Worm (Caenorhabditis elegans) whole organism, L2 larva: ENCODE measurements around the gene F55A11.4.

Experiments used
- F13H6.1 ChIP-seq: sonication (generic microtip); optimal IDR thresholded peaks from 2 replicates; lab custom pipeline; 2016; ENCODE audit warnings: missing genetic modification characterization, missing compliant biosample characterization
- Y55F3AM.14 ChIP-seq: fragments of 200-800 bp; sonication (Bioruptor generic); optimal IDR thresholded peaks from 2 replicates; lab custom pipeline; 2018; ENCODE audit warnings: mild to moderate bottlenecking, missing genetic modification characterization, missing compliant biosample characterization
- ZK546.5 ChIP-seq: sonication (generic microtip); optimal IDR thresholded peaks from 2 replicates; lab custom pipeline; 2017; ENCODE audit warnings: missing biosample characterization, missing genetic modification characterization
- alr-1 ChIP-seq: fragments of 150-350 bp; optimal IDR thresholded peaks from 2 replicates; lab custom pipeline; 2014; ENCODE audit warnings: missing biosample characterization, missing genetic modification characterization
- ama-1 ChIP-seq: fragments of 150-350 bp; optimal IDR thresholded peaks from 2 replicates; lab custom pipeline; 2018; ENCODE audit warnings: inconsistent platforms
- ceh-16 ChIP-seq: fragments of 150-350 bp; optimal IDR thresholded peaks from 2 replicates; lab custom pipeline; 2014; ENCODE audit warnings: missing biosample characterization, missing genetic modification characterization
- ceh-82 ChIP-seq: fragments of 150-350 bp; optimal IDR thresholded peaks from 2 replicates; lab custom pipeline; 2014; ENCODE audit warnings: missing biosample characterization, missing genetic modification characterization
- crh-2 ChIP-seq: sonication (generic microtip); optimal IDR thresholded peaks from 2 replicates; lab custom pipeline; 2017; ENCODE audit warnings: missing biosample characterization, missing genetic modification characterization
- dmd-4 ChIP-seq: sonication (generic microtip); optimal IDR thresholded peaks from 2 replicates; lab custom pipeline; 2017; ENCODE audit warnings: missing biosample characterization, missing genetic modification characterization
- egl-27 ChIP-seq: sonication (generic microtip); optimal IDR thresholded peaks from 3 replicates; lab custom pipeline; 2017; ENCODE audit warnings: missing biosample characterization, missing genetic modification reagents, missing genetic modification characterization
- elt-1 ChIP-seq: fragments of 150-350 bp; optimal IDR thresholded peaks from 2 replicates; lab custom pipeline; 2014; ENCODE audit warnings: missing biosample characterization, missing genetic modification characterization
- fos-1 ChIP-seq: fragments of 150-350 bp; optimal IDR thresholded peaks from 2 replicates; lab custom pipeline; 2014; ENCODE audit warnings: missing biosample characterization, missing genetic modification characterization
- gmeb-1 ChIP-seq: fragments of 150-350 bp; optimal IDR thresholded peaks from 2 replicates; lab custom pipeline; 2014; ENCODE audit warnings: missing biosample characterization, missing genetic modification characterization
- lin-11 ChIP-seq: fragments of 150-350 bp; sonication (generic microtip); optimal IDR thresholded peaks from 2 replicates; lab custom pipeline; 2014; ENCODE audit warnings: missing biosample characterization, missing genetic modification characterization, inconsistent platforms, mixed read lengths
- lin-13 ChIP-seq: fragments of 150-350 bp; optimal IDR thresholded peaks from 2 replicates; lab custom pipeline; 2014; ENCODE audit warnings: missing biosample characterization, missing genetic modification reagents, missing genetic modification characterization
- lin-39 ChIP-seq: fragments of 150-350 bp; optimal IDR thresholded peaks from 2 replicates; lab custom pipeline; 2014; ENCODE audit warnings: missing biosample characterization, missing genetic modification reagents, missing genetic modification characterization
- lsy-2 ChIP-seq, 2 experiments: fragments of 150-350 bp in 1 of 2; sonication (generic microtip) in 1 of 2; optimal IDR thresholded peaks; 2 replicates each; lab custom pipeline; 2014 to 2017; ENCODE audit warnings: missing biosample characterization in 2 of 2, missing genetic modification characterization in 2 of 2
- mab-5 ChIP-seq: fragments of 150-350 bp; optimal IDR thresholded peaks from 2 replicates; lab custom pipeline; 2014; ENCODE audit warnings: missing biosample characterization, missing genetic modification characterization
- mdl-1 ChIP-seq, 2 experiments: fragments of 150-350 bp in 1 of 2; sonication (generic microtip) in 1 of 2; optimal IDR thresholded peaks; 2 replicates each; lab custom pipeline; 2017; ENCODE audit warnings: missing biosample characterization in 2 of 2, missing genetic modification characterization in 2 of 2
- nhr-11 ChIP-seq: fragments of 150-350 bp; optimal IDR thresholded peaks from 2 replicates; lab custom pipeline; 2014; ENCODE audit warnings: missing biosample characterization, missing genetic modification characterization
- nhr-12 ChIP-seq: fragments of 150-350 bp; optimal IDR thresholded peaks from 2 replicates; lab custom pipeline; 2014; ENCODE audit warnings: missing biosample characterization, missing genetic modification characterization
- nhr-129 ChIP-seq: fragments of 150-350 bp; optimal IDR thresholded peaks from 2 replicates; lab custom pipeline; 2014; ENCODE audit warnings: missing biosample characterization, missing genetic modification characterization
- nhr-21 ChIP-seq: fragments of 150-350 bp; optimal IDR thresholded peaks from 2 replicates; lab custom pipeline; 2014; ENCODE audit warnings: missing biosample characterization, missing genetic modification characterization
- nhr-237 ChIP-seq: fragments of 150-350 bp; optimal IDR thresholded peaks from 2 replicates; lab custom pipeline; 2014; ENCODE audit warnings: missing biosample characterization, missing genetic modification characterization
- nhr-25 ChIP-seq: fragments of 150-350 bp; sonication (generic microtip); optimal IDR thresholded peaks from 3 replicates; lab custom pipeline; 2014; ENCODE audit warnings: missing biosample characterization, missing genetic modification characterization
- nhr-6 ChIP-seq: fragments of 150-350 bp; optimal IDR thresholded peaks from 2 replicates; lab custom pipeline; 2014; ENCODE audit warnings: missing biosample characterization, missing genetic modification characterization
- peb-1 ChIP-seq: fragments of 150-350 bp; optimal IDR thresholded peaks from 2 replicates; lab custom pipeline; 2014; ENCODE audit warnings: missing biosample characterization, missing genetic modification characterization
- unc-39 ChIP-seq: fragments of 150-350 bp; optimal IDR thresholded peaks from 2 replicates; lab custom pipeline; 2014; ENCODE audit warnings: missing biosample characterization, missing genetic modification characterization
- unc-55 ChIP-seq: fragments of 150-350 bp; sonication (generic microtip); optimal IDR thresholded peaks from 3 replicates; lab custom pipeline; 2014; ENCODE audit warnings: missing biosample characterization, missing genetic modification reagents, missing genetic modification characterization
- unc-62 ChIP-seq: fragments of 150-350 bp; optimal IDR thresholded peaks from 2 replicates; lab custom pipeline; 2014; ENCODE audit warnings: missing biosample characterization, missing genetic modification reagents, missing genetic modification characterization
- ztf-11 ChIP-seq: sonication (generic microtip); optimal IDR thresholded peaks from 2 replicates; lab custom pipeline; 2017; ENCODE audit warnings: missing biosample characterization, missing genetic modification characterization
- ztf-4 ChIP-seq: fragments of 150-350 bp; optimal IDR thresholded peaks from 2 replicates; lab custom pipeline; 2014; ENCODE audit warnings: missing biosample characterization, missing genetic modification characterization

The F55A11.4 gene

ce11 chrV:11764373-11764954 is 5.8 kb upstream of the F55A11.4 start, which contains the start of the genes F55A11.1 and syx-5 (continued):
- TF ChIP-seq nhr-25 (peak; percentile 95), ceh-16 (no peak), unc-62 (peak; percentile 5), lin-13 (GFP tag; lab: Kevin White, UChicago) (peak; percentile 86), unc-39 (tag; lab: Kevin White, UChicago) (no peak), ama-1 (lab: Kevin White, UChicago) (no peak), alr-1 (tag; lab: Kevin White, UChicago) (no peak), nhr-6 (tag; lab: Kevin White, UChicago) (peak; percentile 90)
- TF ChIP-seq, all 48 proteins: peak for 32

- TF ChIP-seq Y55F3AM.14 (no peak), lin-13 (GFP tag; lab: Kevin White, UChicago) (no peak)
These were observed 3.2 kb upstream of the F55A11.4 start, which contains the start of gene sel-11 for ce11 chrV:11767028-11767427. TSS of gene sel-11 (plus strand) at chrV:11767328.

- no peak for TF ChIP-seq elt-1 (tag; lab: Kevin White, UChicago)
- no peak for TF ChIP-seq egl-27
- TF ChIP-seq nhr-11 (tag; lab: Kevin White, UChicago): no peak
- TF ChIP-seq lin-11: no peak
- no peak for TF ChIP-seq unc-55
- TF ChIP-seq Y55F3AM.14: no peak
- no peak for TF ChIP-seq peb-1 (tag; lab: Kevin White, UChicago)
- TF ChIP-seq nhr-12 (tag; lab: Kevin White, UChicago): no peak
- no peak for TF ChIP-seq ztf-4 (tag; lab: Kevin White, UChicago)
- no peak for TF ChIP-seq nhr-237 (tag; lab: Kevin White, UChicago)
- TF ChIP-seq ZK546.5: no peak
These were observed 621 bp upstream of the F55A11.4 start for ce11 chrV:11769646-11770045.

ce11 chrV:11773420-11773819 is 3.2 kb downstream of the F55A11.4 start, which contains the start of gene bus-18:
TSS of gene bus-18 (plus strand) at chrV:11773720.
- TF ChIP-seq lin-39 (tag; lab: Kevin White, UChicago) (no peak), nhr-129 (tag; lab: Kevin White, UChicago) (no peak), F13H6.1 (no peak), crh-2 (tag; lab: Kevin White, UChicago) (no peak), ceh-82 (tag; lab: Kevin White, UChicago) (no peak), lsy-2 (tag; optimal IDR thresholded peaks at IDR 0.05; lab: Kevin White, UChicago) (no peak), ztf-11 (tag; lab: Kevin White, UChicago) (no peak), unc-39 (tag; lab: Kevin White, UChicago) (no peak), mab-5 (tag; lab: Kevin White, UChicago) (no peak), nhr-21 (tag; lab: Kevin White, UChicago) (no peak), ama-1 (lab: Kevin White, UChicago) (no peak), dmd-4 (no peak), egl-27 (no peak), fos-1 (tag; lab: Kevin White, UChicago) (no peak), gmeb-1 (tag; lab: Kevin White, UChicago) (no peak), nhr-25 (no peak)
- TF ChIP-seq, all 48 proteins: peak for 0

- TF ChIP-seq fos-1 (tag; lab: Kevin White, UChicago): peak; percentile 62
- no peak for TF ChIP-seq lsy-2 (tag; optimal IDR thresholded peaks at IDR 0.05; lab: Kevin White, UChicago)
- TF ChIP-seq nhr-11 (tag; lab: Kevin White, UChicago): no peak
- peak; percentile 27 for TF ChIP-seq ceh-16
- TF ChIP-seq unc-55: no peak
- peak; percentile 39 for TF ChIP-seq nhr-25
- no peak for TF ChIP-seq mdl-1 (tag; optimal IDR thresholded peaks at IDR 0.05; lab: Kevin White, UChicago)
These were observed 3.7 kb downstream of the F55A11.4 start for ce11 chrV:11773934-11774333.

ce11 chrV:11776538-11776937 is 6.3 kb downstream of the F55A11.4 start, which contains the start of gene F55A11.6:
TSS of gene F55A11.6 (plus strand) at chrV:11776838.
- no peak for TF ChIP-seq unc-39 (tag; lab: Kevin White, UChicago)
- TF ChIP-seq ceh-82 (tag; lab: Kevin White, UChicago): no peak
- no peak for TF ChIP-seq lin-39 (tag; lab: Kevin White, UChicago)
- TF ChIP-seq unc-55: no peak
- no peak for TF ChIP-seq ZK546.5
- no peak for TF ChIP-seq ama-1 (lab: Kevin White, UChicago)
